Fruit fly (Drosophila melanogaster) whole organism, prepupa: ENCODE measurements around the gene Mal-B2.

Experiments
- Blimp-1 ChIP-seq: fragments of 200-800 bp; sonication (Bioruptor generic); optimal IDR thresholded peaks from 3 replicates; lab custom pipeline; 2017; ENCODE audit warnings: missing biosample characterization, missing genetic modification characterization, mild to moderate bottlenecking, moderate library complexity, missing genetic modification reagents
- CG10631 ChIP-seq: fragments of 200-800 bp; sonication (Bioruptor generic); optimal IDR thresholded peaks from 2 replicates; lab custom pipeline; 2016; ENCODE audit warnings: missing biosample characterization, missing genetic modification characterization
- CG10669 ChIP-seq: fragments of 200-800 bp; sonication (Bioruptor generic); optimal IDR thresholded peaks from 3 replicates; lab custom pipeline; 2018; ENCODE audit warnings: missing biosample characterization, mild to moderate bottlenecking, missing genetic modification characterization, moderate library complexity
- CG31627 ChIP-seq: fragments of 200-800 bp; sonication (Bioruptor generic); optimal IDR thresholded peaks from 3 replicates; lab custom pipeline; 2016; ENCODE audit warnings: missing biosample characterization, missing genetic modification characterization
- CG34406 ChIP-seq: fragments of 200-800 bp; sonication (Bioruptor generic); optimal IDR thresholded peaks from 3 replicates; lab custom pipeline; 2016; ENCODE audit warnings: missing biosample characterization, missing genetic modification characterization
- Hr39 ChIP-seq: fragments of 200-800 bp; sonication (Bioruptor generic); optimal IDR thresholded peaks from 2 replicates; lab custom pipeline; 2016; ENCODE audit warnings: missing biosample characterization, missing genetic modification characterization
- OdsH ChIP-seq: fragments of 200-800 bp; sonication (Bioruptor generic); optimal IDR thresholded peaks from 3 replicates; lab custom pipeline; 2016; ENCODE audit warnings: missing biosample characterization, missing genetic modification characterization
- Smox ChIP-seq: fragments of 200-800 bp; sonication (Bioruptor generic); optimal IDR thresholded peaks from 3 replicates; lab custom pipeline; 2016; ENCODE audit warnings: missing biosample characterization, missing genetic modification characterization
- cyc ChIP-seq: fragments of 200-800 bp; sonication (Bioruptor generic); optimal IDR thresholded peaks from 3 replicates; lab custom pipeline; 2016; ENCODE audit warnings: missing biosample characterization, missing genetic modification characterization
- eg ChIP-seq: fragments of 200-800 bp; sonication (Bioruptor generic); IDR thresholded peaks from 3 replicates; pipeline ENCODE4 v1.3.6; 2022; ENCODE audit warnings: missing biosample characterization, missing genetic modification characterization

DNA sequence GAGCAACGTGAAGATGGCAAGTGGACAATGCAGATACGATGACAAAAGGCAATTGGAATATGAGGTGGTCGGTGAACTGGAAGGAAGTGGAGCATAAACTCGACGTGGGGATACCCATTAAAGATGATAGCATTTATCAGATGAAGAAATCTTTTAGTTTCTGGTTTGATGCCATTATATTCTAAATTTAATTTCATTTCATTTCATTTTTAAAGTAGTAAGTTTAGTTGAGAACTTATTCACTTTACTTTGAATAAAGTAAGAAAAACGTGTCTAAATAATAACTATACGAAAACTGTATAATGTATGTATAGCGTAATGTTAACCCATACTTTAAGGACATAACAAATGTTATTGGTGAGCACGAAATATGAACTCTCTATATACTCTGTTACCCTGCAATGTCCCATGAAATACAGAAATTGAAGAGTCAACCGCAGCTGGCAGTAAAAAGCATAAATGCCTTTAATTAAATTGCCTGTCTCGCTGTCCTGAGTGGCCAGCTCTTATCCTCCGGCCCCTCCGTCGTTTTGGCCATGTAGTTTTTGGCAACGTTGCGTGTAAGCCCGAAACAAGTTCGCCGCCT lies 21.2 kb downstream of the Mal-B2 start:
- TF ChIP-seq CG31627 (GFP tag; lab: Kevin White, UChicago) (peak; percentile 50), CG10631 (GFP tag; lab: Kevin White, UChicago) (peak; percentile 32), OdsH (peak; percentile 49), Hr39 (GFP tag; lab: Kevin White, UChicago) (peak; percentile 51), eg (GFP tag; lab: Robert Waterston, UW) (no peak), CG34406 (peak; percentile 62), Blimp-1 (no peak), cyc (GFP tag; lab: Kevin White, UChicago) (peak; percentile 57), Smox (peak; percentile 66), CG10669 (peak; percentile 39)
